Fruit fly (Drosophila melanogaster) whole organism, embryonic: ENCODE data around the gene brun.

Experiments used
- Ada2b ChIP-seq: fragments of 200-800 bp; sonication (Bioruptor generic); IDR thresholded peaks from 2 replicates; pipeline ENCODE4 v1.3.6; 2022; ENCODE audit warnings: missing biosample characterization, missing genetic modification characterization
- Antp ChIP-seq: fragments of 200-800 bp; sonication (Bioruptor generic); optimal IDR thresholded peaks from 3 replicates; lab custom pipeline; 2016; ENCODE audit warnings: missing biosample characterization, missing genetic modification characterization
- Atf3 ChIP-seq: fragments of 200-800 bp; sonication (Bioruptor generic); optimal IDR thresholded peaks from 3 replicates; lab custom pipeline; 2016; ENCODE audit warnings: missing biosample characterization, missing genetic modification characterization
- Bdp1 ChIP-seq: fragments of 200-800 bp; sonication (Bioruptor generic); optimal IDR thresholded peaks from 3 replicates; lab custom pipeline; 2016; ENCODE audit warnings: missing biosample characterization, missing genetic modification characterization
- CG10366 ChIP-seq: fragments of 200-800 bp; sonication (Bioruptor generic); IDR thresholded peaks from 2 replicates; pipeline ENCODE4 v1.3.6; 2022; ENCODE audit warnings: missing biosample characterization, missing genetic modification characterization
- CG10565 ChIP-seq: fragments of 200-800 bp; sonication (Bioruptor generic); optimal IDR thresholded peaks from 3 replicates; lab custom pipeline; 2016; ENCODE audit warnings: missing biosample characterization, mild to moderate bottlenecking, missing genetic modification characterization
- CG12104 ChIP-seq: fragments of 200-800 bp; sonication (Bioruptor generic); optimal IDR thresholded peaks from 3 replicates; lab custom pipeline; 2016; ENCODE audit warnings: missing biosample characterization, missing genetic modification characterization
- CG12659 ChIP-seq: fragments of 200-800 bp; sonication (Bioruptor generic); optimal IDR thresholded peaks from 3 replicates; lab custom pipeline; 2017; ENCODE audit warnings: mild to moderate bottlenecking, missing biosample characterization, missing genetic modification reagents, missing genetic modification characterization
- CG13296 ChIP-seq: fragments of 200-800 bp; sonication (Bioruptor generic); optimal IDR thresholded peaks from 3 replicates; lab custom pipeline; 2018; ENCODE audit warnings: missing biosample characterization, mild to moderate bottlenecking, missing genetic modification characterization
- CG13894 ChIP-seq: fragments of 200-800 bp; sonication (Bioruptor generic); optimal IDR thresholded peaks from 3 replicates; lab custom pipeline; 2018; ENCODE audit warnings: missing biosample characterization, mild to moderate bottlenecking, missing genetic modification characterization, moderate library complexity
- CG1529 ChIP-seq: fragments of 200-800 bp; sonication (Bioruptor generic); optimal IDR thresholded peaks from 3 replicates; lab custom pipeline; 2018; ENCODE audit warnings: missing biosample characterization, missing genetic modification characterization
- CG17612 ChIP-seq: fragments of 200-800 bp; sonication (Bioruptor generic); IDR thresholded peaks from 2 replicates; pipeline ENCODE4 v1.3.6; 2022; ENCODE audit warnings: missing biosample characterization, missing genetic modification characterization
- CG43689 ChIP-seq: fragments of 200-800 bp; sonication (Bioruptor generic); IDR thresholded peaks from 2 replicates; pipeline ENCODE4 v1.3.6; 2022; ENCODE audit warnings: missing biosample characterization, missing genetic modification characterization
- CG7963 ChIP-seq: fragments of 200-800 bp; sonication (Bioruptor generic); IDR thresholded peaks from 3 replicates; pipeline ENCODE4 v1.3.6; 2022; ENCODE audit warnings: missing biosample characterization, missing genetic modification characterization; ENCODE audit not compliant: partially characterized antibody
- CG8765 ChIP-seq: fragments of 200-800 bp; sonication (Bioruptor generic); IDR thresholded peaks from 2 replicates; pipeline ENCODE4 v1.3.6; 2022; ENCODE audit warnings: missing biosample characterization, missing genetic modification characterization
- CG8944 ChIP-seq: fragments of 200-800 bp; sonication (Bioruptor generic); optimal IDR thresholded peaks from 3 replicates; lab custom pipeline; 2016; ENCODE audit warnings: missing biosample characterization, missing genetic modification characterization
- Deaf1 ChIP-seq: fragments of 200-800 bp; optimal IDR thresholded peaks from 3 replicates; lab custom pipeline; 2019; ENCODE audit warnings: missing biosample characterization, mild to moderate bottlenecking, missing genetic modification characterization, moderate library complexity
- HLH3B ChIP-seq: fragments of 200-800 bp; sonication (Bioruptor generic); IDR thresholded peaks from 2 replicates; pipeline ENCODE4 v1.3.6; 2022; ENCODE audit warnings: missing biosample characterization, missing genetic modification characterization
- HLH54F ChIP-seq: fragments of 200-800 bp; sonication (Bioruptor generic); optimal IDR thresholded peaks from 3 replicates; lab custom pipeline; 2016; ENCODE audit warnings: missing biosample characterization, missing genetic modification characterization
- Hsf ChIP-seq: fragments of 200-800 bp; sonication (Bioruptor generic); optimal IDR thresholded peaks from 3 replicates; lab custom pipeline; 2016; ENCODE audit warnings: missing biosample characterization, missing genetic modification characterization
- Lpt ChIP-seq: fragments of >200 bp; optimal IDR thresholded peaks from 2 replicates; lab custom pipeline; 2018; ENCODE audit warnings: missing biosample characterization, missing genetic modification characterization
- MESR4 ChIP-seq: fragments of 200-800 bp; sonication (Bioruptor generic); optimal IDR thresholded peaks from 2 replicates; lab custom pipeline; 2018; ENCODE audit warnings: missing biosample characterization, mild to moderate bottlenecking, missing genetic modification characterization, moderate library complexity
- Mrtf ChIP-seq: fragments of 200-800 bp; sonication (Bioruptor generic); IDR thresholded peaks from 3 replicates; pipeline ENCODE4 v1.3.6; 2022; ENCODE audit warnings: missing biosample characterization, missing genetic modification characterization
- NK7.1 ChIP-seq: fragments of 200-800 bp; sonication (Bioruptor generic); optimal IDR thresholded peaks from 3 replicates; lab custom pipeline; 2016; ENCODE audit warnings: missing biosample characterization, missing genetic modification characterization
- Sry-δ ChIP-seq: fragments of 200-800 bp; sonication (Bioruptor generic); optimal IDR thresholded peaks from 2 replicates; lab custom pipeline; 2016; ENCODE audit warnings: missing biosample characterization, missing genetic modification characterization
- Ssrp ChIP-seq: fragments of 200-800 bp; sonication (Bioruptor generic); optimal IDR thresholded peaks from 2 replicates; lab custom pipeline; 2018; ENCODE audit warnings: missing biosample characterization, mild to moderate bottlenecking, missing genetic modification characterization, moderate library complexity
- Trl ChIP-seq, 3 experiments: fragments of >200 bp in 2 of 3; fragments of 200-800 bp in 1 of 3; sonication (Bioruptor generic) in 1 of 3; optimal IDR thresholded peaks; 2 replicates in 1 of 3; 3 replicates in 2 of 3; lab custom pipeline; 2016 to 2017; ENCODE audit warnings: missing biosample characterization in 1 of 3, missing genetic modification characterization in 1 of 3
- YL-1 ChIP-seq: fragments of 200-800 bp; sonication (Bioruptor generic); optimal IDR thresholded peaks from 3 replicates; lab custom pipeline; 2017; ENCODE audit warnings: missing biosample characterization, mild to moderate bottlenecking, missing genetic modification characterization
- ab ChIP-seq: fragments of 200-800 bp; sonication (Bioruptor generic); optimal IDR thresholded peaks from 2 replicates; lab custom pipeline; 2016; ENCODE audit warnings: missing biosample characterization, missing genetic modification characterization
- amos ChIP-seq: fragments of 200-800 bp; sonication (Bioruptor generic); IDR thresholded peaks from 2 replicates; pipeline ENCODE4 v1.3.6; 2022; ENCODE audit warnings: missing biosample characterization, missing genetic modification characterization; ENCODE audit not compliant: partially characterized antibody
- ci ChIP-seq: fragments of 200-800 bp; sonication (Bioruptor generic); IDR thresholded peaks from 3 replicates; pipeline ENCODE4 v1.3.6; 2022; ENCODE audit warnings: missing biosample characterization, missing genetic modification characterization
- crp ChIP-seq, 2 experiments: fragments of 200-800 bp; sonication (Bioruptor generic); optimal IDR thresholded peaks; 2 replicates in 1 of 2; 3 replicates in 1 of 2; lab custom pipeline; 2017; ENCODE audit warnings: missing biosample characterization in 2 of 2, missing genetic modification characterization in 2 of 2, mild to moderate bottlenecking in 1 of 2, moderate library complexity in 1 of 2
- dmrt11E ChIP-seq: fragments of 200-800 bp; sonication (Bioruptor generic); optimal IDR thresholded peaks from 3 replicates; lab custom pipeline; 2018; ENCODE audit warnings: missing biosample characterization, mild to moderate bottlenecking, missing genetic modification characterization, moderate library complexity
- dysf ChIP-seq: fragments of 200-800 bp; sonication (Bioruptor generic); IDR thresholded peaks from 3 replicates; pipeline ENCODE4 v1.3.6; 2022; ENCODE audit warnings: missing biosample characterization, missing genetic modification characterization
- fd102C ChIP-seq: fragments of 200-800 bp; sonication (Bioruptor generic); optimal IDR thresholded peaks from 2 replicates; lab custom pipeline; 2018; ENCODE audit warnings: missing biosample characterization, mild to moderate bottlenecking, missing genetic modification characterization, moderate library complexity
- fd3F ChIP-seq: fragments of 200-800 bp; sonication (Bioruptor generic); optimal IDR thresholded peaks from 2 replicates; lab custom pipeline; 2018; ENCODE audit warnings: missing biosample characterization, mild to moderate bottlenecking, missing genetic modification characterization, moderate library complexity
- fd96Cb ChIP-seq: fragments of 200-800 bp; sonication (Bioruptor generic); optimal IDR thresholded peaks from 2 replicates; lab custom pipeline; 2018; ENCODE audit warnings: missing biosample characterization, mild to moderate bottlenecking, missing genetic modification characterization, moderate library complexity
- gfzf ChIP-seq: fragments of 200-800 bp; sonication (Bioruptor generic); optimal IDR thresholded peaks from 2 replicates; lab custom pipeline; 2016; ENCODE audit warnings: missing biosample characterization, mild to moderate bottlenecking, missing genetic modification characterization, moderate library complexity
- gro ChIP-seq: fragments of 200-800 bp; sonication (Bioruptor generic); optimal IDR thresholded peaks from 2 replicates; lab custom pipeline; 2016; ENCODE audit warnings: missing biosample characterization, missing genetic modification characterization
- ken ChIP-seq: fragments of 200-800 bp; sonication (Bioruptor generic); IDR thresholded peaks from 3 replicates; pipeline ENCODE4 v1.3.6; 2022; ENCODE audit warnings: missing biosample characterization, missing genetic modification characterization
- knrl ChIP-seq: fragments of 200-800 bp; sonication (Bioruptor generic); IDR thresholded peaks from 3 replicates; pipeline ENCODE4 v1.3.6; 2022; ENCODE audit warnings: missing biosample characterization, missing genetic modification characterization; ENCODE audit not compliant: partially characterized antibody
- lab ChIP-seq: fragments of 200-800 bp; sonication (Bioruptor generic); optimal IDR thresholded peaks from 3 replicates; lab custom pipeline; 2017; ENCODE audit warnings: missing biosample characterization, missing genetic modification characterization, mild to moderate bottlenecking, moderate library complexity, missing genetic modification reagents
- maf-S ChIP-seq: fragments of 200-800 bp; sonication (Bioruptor generic); optimal IDR thresholded peaks from 2 replicates; lab custom pipeline; 2016; ENCODE audit warnings: missing biosample characterization, missing genetic modification characterization
- pho ChIP-seq: fragments of 200-800 bp; sonication (Bioruptor generic); optimal IDR thresholded peaks from 2 replicates; lab custom pipeline; 2016; ENCODE audit warnings: missing biosample characterization, missing genetic modification characterization
- pita ChIP-seq: fragments of 200-800 bp; sonication (Bioruptor generic); optimal IDR thresholded peaks from 2 replicates; lab custom pipeline; 2017; ENCODE audit warnings: missing biosample characterization, mild to moderate bottlenecking, missing genetic modification characterization
- pzg ChIP-seq: fragments of 200-800 bp; sonication (Bioruptor generic); optimal IDR thresholded peaks from 3 replicates; lab custom pipeline; 2018; ENCODE audit warnings: missing biosample characterization, mild to moderate bottlenecking, missing genetic modification characterization, moderate library complexity
- stwl ChIP-seq: fragments of 200-800 bp; sonication (Bioruptor generic); optimal IDR thresholded peaks from 3 replicates; lab custom pipeline; 2018; ENCODE audit warnings: missing biosample characterization, mild to moderate bottlenecking, missing genetic modification characterization, moderate library complexity
- tx ChIP-seq: fragments of 200-800 bp; sonication (Bioruptor generic); optimal IDR thresholded peaks from 2 replicates; lab custom pipeline; 2016; ENCODE audit warnings: missing biosample characterization, missing genetic modification characterization
- vfl ChIP-seq: fragments of 200-800 bp; sonication (Bioruptor generic); optimal IDR thresholded peaks from 2 replicates; lab custom pipeline; 2016; ENCODE audit warnings: missing biosample characterization, missing genetic modification characterization
- zfh1 ChIP-seq: fragments of 200-800 bp; sonication (Bioruptor generic); IDR thresholded peaks from 3 replicates; pipeline ENCODE4 v1.3.6; 2022; ENCODE audit warnings: missing biosample characterization, missing genetic modification characterization

The brun gene

dm6 chr2L:20649891-20650290, 6.1 kb downstream of the brun start, which contains the start of gene CG2611 (continued):
- TF ChIP-seq gro (GFP tag; lab: Kevin White, UChicago), result no peak
- TF ChIP-seq CG10366 (GFP tag; lab: Robert Waterston, UW), result peak; percentile 50; the same call in 1 of the 2 replicates
- TF ChIP-seq CG8944 (GFP tag; lab: Kevin White, UChicago), result peak; percentile 48
- TF ChIP-seq Lpt (GFP tag; lab: Kevin White, UChicago), result no peak
- TF ChIP-seq CG43689 (GFP tag; lab: Robert Waterston, UW), result 0 out of 2 replicates have a peak, but pooled peaks have one; percentile 33
- no peak for TF ChIP-seq CG1529 (GFP tag; lab: Kevin White, UChicago)
- TF ChIP-seq dmrt11E (tag; lab: Kevin White, UChicago), result peak; percentile 45
- peak; percentile 56 for TF ChIP-seq Antp (GFP tag; lab: Kevin White, UChicago)
- TF ChIP-seq Ssrp, result peak; percentile 42
- TF ChIP-seq Deaf1 (tag; lab: Kevin White, UChicago), result no peak
- TF ChIP-seq dysf (GFP tag; lab: Robert Waterston, UW), result 0 out of 3 replicates have a peak, but pooled peaks have one; percentile 44
- TF ChIP-seq stwl (tag; lab: Kevin White, UChicago), result peak; percentile 15
- no peak for TF ChIP-seq fd102C (GFP tag; lab: Kevin White, UChicago)
- TF ChIP-seq CG13894 (tag; lab: Kevin White, UChicago), result no peak
- peak; percentile 22 for TF ChIP-seq maf-S (GFP tag; lab: Kevin White, UChicago)
- TF ChIP-seq knrl (GFP tag; lab: Robert Waterston, UW), result 0 out of 3 replicates have a peak, but pooled peaks have one; percentile 34
- 0 out of 3 replicates have a peak, but pooled peaks have one; percentile 38 for TF ChIP-seq ken (GFP tag; lab: Robert Waterston, UW)
- TF ChIP-seq ab (GFP tag; lab: Kevin White, UChicago), result no peak
- TF ChIP-seq Ada2b, result peak; percentile 39; the same call in 1 of the 2 replicates
- TF ChIP-seq MESR4 (GFP tag; lab: Kevin White, UChicago), result peak; percentile 29
- TF ChIP-seq CG13296, result peak; percentile 36
- TF ChIP-seq CG12659 (GFP tag; lab: Kevin White, UChicago), result peak; percentile 39
- peak; percentile 45 for TF ChIP-seq Bdp1 (GFP tag; lab: Kevin White, UChicago)
- peak; percentile 7 for TF ChIP-seq vfl (GFP tag; lab: Kevin White, UChicago)
- no peak for TF ChIP-seq pita (GFP tag; lab: Kevin White, UChicago)
- peak; percentile 79 for TF ChIP-seq ci (GFP tag; lab: Robert Waterston, UW)
- TF ChIP-seq CG12104 (GFP tag; lab: Kevin White, UChicago), result peak; percentile 5
- peak; percentile 15 for TF ChIP-seq fd3F
- no peak for TF ChIP-seq Mrtf
- TF ChIP-seq Hsf (GFP tag; lab: Kevin White, UChicago), result peak; percentile 59
- no peak for TF ChIP-seq NK7.1 (GFP tag; lab: Kevin White, UChicago)
- TF ChIP-seq Atf3, result peak; percentile 10
- peak; percentile 55 for TF ChIP-seq Sry-δ
- peak; percentile 51 for TF ChIP-seq pzg (GFP tag; lab: Kevin White, UChicago)
- TF ChIP-seq tx (GFP tag; lab: Kevin White, UChicago), result peak; percentile 37
- peak; percentile 20 for TF ChIP-seq pho (GFP tag; lab: Kevin White, UChicago)
- no peak; the same call in 1 of the 2 replicates for TF ChIP-seq CG8765 (GFP tag; lab: Robert Waterston, UW)
- no peak for TF ChIP-seq CG17612 (GFP tag; lab: Robert Waterston, UW)
- TF ChIP-seq gfzf, result peak; percentile 8
- TF ChIP-seq HLH54F (GFP tag; lab: Kevin White, UChicago), result peak; percentile 39
- no peak for TF ChIP-seq CG7963 (GFP tag; lab: Robert Waterston, UW)
- TF ChIP-seq HLH3B (GFP tag; lab: Robert Waterston, UW), result 0 out of 2 replicates have a peak, but pooled peaks have one; percentile 29
- TF ChIP-seq lab (GFP tag; lab: Kevin White, UChicago), result no peak
- TF ChIP-seq crp (GFP tag; optimal IDR thresholded peaks at IDR 0.05; lab: Kevin White, UChicago), result peak; percentile 72 to 95
- TF ChIP-seq Trl (optimal IDR thresholded peaks at IDR 0.05; lab: Kevin White, UChicago), result no peak
- peak; percentile 71 for TF ChIP-seq Trl (GFP tag; optimal IDR thresholded peaks at IDR 0.05; lab: Kevin White, UChicago)
- TF ChIP-seq zfh1, result peak; percentile 61
- TF ChIP-seq fd96Cb (tag; lab: Kevin White, UChicago), result peak; percentile 8
- TF ChIP-seq CG10565, result no peak
- TF ChIP-seq YL-1, result no peak
- 0 out of 2 replicates have a peak, but pooled peaks have one; percentile 22 for TF ChIP-seq amos (GFP tag; lab: Robert Waterston, UW)
